Fruit fly (Drosophila melanogaster) whole organism, adult: Measurements from ENCODE around the gene hfp.

Experiments used
- CG11617 ChIP-seq: fragments of 200-800 bp; sonication (Bioruptor generic); optimal IDR thresholded peaks from 2 replicates; lab custom pipeline; 2017; ENCODE audit warnings: mild to moderate bottlenecking, missing biosample characterization, missing genetic modification reagents, missing genetic modification characterization
- CG12768 ChIP-seq: fragments of 200-800 bp; sonication (Bioruptor generic); optimal IDR thresholded peaks from 2 replicates; lab custom pipeline; 2017; ENCODE audit warnings: missing biosample characterization, missing genetic modification characterization, mild to moderate bottlenecking, moderate library complexity, missing genetic modification reagents
- CG14711 ChIP-seq: fragments of 200-800 bp; sonication (Bioruptor generic); optimal IDR thresholded peaks from 2 replicates; lab custom pipeline; 2018; ENCODE audit warnings: missing biosample characterization, mild to moderate bottlenecking, missing genetic modification characterization, moderate library complexity
- Crg-1 ChIP-seq: fragments of 200-800 bp; sonication (Bioruptor generic); optimal IDR thresholded peaks from 2 replicates; lab custom pipeline; 2016; ENCODE audit warnings: missing biosample characterization, missing genetic modification characterization
- Hr96 ChIP-seq: fragments of 200-800 bp; sonication (Bioruptor generic); optimal IDR thresholded peaks from 2 replicates; lab custom pipeline; 2016; ENCODE audit warnings: missing biosample characterization, missing genetic modification characterization
- Mnt ChIP-seq: fragments of 200-800 bp; sonication (Bioruptor generic); optimal IDR thresholded peaks from 2 replicates; lab custom pipeline; 2016; ENCODE audit warnings: missing biosample characterization, mild to moderate bottlenecking, missing genetic modification characterization
- bab1 ChIP-seq: fragments of 200-800 bp; sonication (Bioruptor generic); optimal IDR thresholded peaks from 3 replicates; lab custom pipeline; 2019; ENCODE audit warnings: missing biosample characterization, mild to moderate bottlenecking, missing genetic modification characterization, moderate library complexity
- kay ChIP-seq: fragments of 200-800 bp; sonication (Bioruptor generic); peaks from one replicate; lab custom pipeline; 2016; ENCODE audit warnings: missing biosample characterization, missing genetic modification characterization, borderline replicate concordance
- ovo ChIP-seq: fragments of 200-800 bp; sonication (Bioruptor generic); optimal IDR thresholded peaks from 2 replicates; lab custom pipeline; 2016; ENCODE audit warnings: missing biosample characterization, missing genetic modification characterization
- pad ChIP-seq: fragments of 200-800 bp; sonication (Bioruptor generic); optimal IDR thresholded peaks from 3 replicates; lab custom pipeline; 2017; ENCODE audit warnings: missing biosample characterization, missing genetic modification characterization, mild to moderate bottlenecking, moderate library complexity, missing genetic modification reagents
- tj ChIP-seq: fragments of 200-800 bp; sonication (Bioruptor generic); optimal IDR thresholded peaks from 3 replicates; lab custom pipeline; 2017; ENCODE audit warnings: missing biosample characterization, mild to moderate bottlenecking, missing genetic modification characterization, moderate library complexity

DNA sequence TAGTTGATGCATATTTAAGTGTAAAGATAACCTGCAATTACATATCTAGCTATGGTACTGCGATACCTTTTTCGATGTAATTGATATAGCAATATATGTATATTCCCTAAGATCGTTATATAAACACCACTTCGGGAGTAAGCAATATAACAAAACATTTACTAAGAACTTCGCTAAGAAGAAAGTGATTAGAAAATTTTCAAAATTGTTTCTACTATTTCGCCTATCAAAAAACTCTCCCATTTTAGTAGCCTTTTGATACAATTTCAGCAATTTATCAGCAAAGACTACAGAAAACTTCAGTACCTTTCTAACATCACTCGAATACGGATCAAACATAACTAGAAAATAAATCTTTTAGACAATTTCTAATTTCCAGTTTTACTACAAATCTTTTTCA, 25.1 kb downstream of the hfp start, which contains the start of gene robl62A:
- TF ChIP-seq bab1, result no peak
- TF ChIP-seq CG11617 (GFP tag; lab: Kevin White, UChicago), result no peak
- TF ChIP-seq CG14711, result no peak
- TF ChIP-seq Crg-1, result no peak
- TF ChIP-seq Mnt, result no peak
- TF ChIP-seq ovo (GFP tag; lab: Kevin White, UChicago), result no peak
- TF ChIP-seq kay (GFP tag; lab: Kevin White, UChicago), result no peak
- no peak for TF ChIP-seq tj (GFP tag; lab: Kevin White, UChicago)
- no peak for TF ChIP-seq Hr96 (GFP tag; lab: Kevin White, UChicago)
- TF ChIP-seq pad, result no peak
- no peak for TF ChIP-seq CG12768 (GFP tag; lab: Kevin White, UChicago)
